Fruit fly (Drosophila melanogaster): ENCODE measurements around the gene SclA.

dm6 chr2L:16820993-16821392, 16.8 kb upstream of the SclA start, which contains the start of gene CG13280:
- TF ChIP-seq pan (optimal IDR thresholded peaks at IDR 0.05) (no peak), EcR (GFP tag; optimal IDR thresholded peaks at IDR 0.05) (no peak), usp (GFP tag; optimal IDR thresholded peaks at IDR 0.05) (no peak), psq (optimal IDR thresholded peaks at IDR 0.05) (no peak), CG8478 (optimal IDR thresholded peaks at IDR 0.05) (no peak)
